Fruit fly (Drosophila melanogaster): ENCODE measurements around the gene Spindly.

Spindly gene

DNA sequence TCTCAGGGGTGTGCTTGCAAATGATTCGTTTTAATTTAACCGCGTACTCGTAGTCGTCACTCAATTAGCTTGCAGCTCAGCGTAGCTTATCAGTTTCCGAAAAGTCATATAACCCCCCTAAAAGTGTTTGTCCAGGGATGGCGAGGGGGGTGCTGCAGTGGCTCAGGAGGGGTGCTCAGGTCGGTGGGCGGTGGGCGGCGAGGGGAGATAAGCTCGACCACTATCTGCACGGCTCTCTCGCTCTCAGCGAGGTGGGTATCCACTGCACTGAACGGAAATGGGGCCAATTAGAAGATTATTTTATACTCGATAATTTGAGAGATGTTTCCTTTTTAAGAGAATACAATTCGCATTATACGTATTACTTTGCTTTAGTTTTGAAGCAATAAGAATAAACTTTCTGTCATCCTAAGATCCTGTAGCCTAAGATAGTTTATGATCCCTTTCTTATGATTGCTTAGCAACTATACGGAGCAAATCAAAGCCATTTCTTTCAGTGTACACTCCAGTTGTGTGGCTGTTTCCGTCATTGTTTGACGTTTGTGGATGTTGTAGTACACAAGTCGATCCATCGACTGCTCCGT, 43.1 kb upstream of the Spindly start (continued):
- TF ChIP-seq zfh2 (GFP tag; optimal IDR thresholded peaks at IDR 0.05) (peak; percentile 18), D (optimal IDR thresholded peaks at IDR 0.05) (no peak), D (GFP tag; optimal IDR thresholded peaks at IDR 0.05) (no peak), CG11696 (GFP tag; IDR thresholded peaks at IDR 0.05) (no peak), ssp (GFP tag; IDR thresholded peaks at IDR 0.05) (peak; percentile 61), fd102C (GFP tag; optimal IDR thresholded peaks at IDR 0.05) (no peak), amos (GFP tag; IDR thresholded peaks at IDR 0.05; ENCODE audit: partially characterized antibody) (no peak), wor (GFP tag; IDR thresholded peaks at IDR 0.05) (peak; percentile 64; the same call in 1 of the 2 replicates), CG8281 (tag; optimal IDR thresholded peaks at IDR 0.05) (no peak), so (GFP tag; IDR thresholded peaks at IDR 0.05) (peak; percentile 73; the same call in 1 of the 3 replicates), croc (GFP tag; conservative IDR thresholded peaks at IDR 0.05) (peak; percentile 60; the same call in 2 of the 3 replicates), ham (GFP tag; IDR thresholded peaks at IDR 0.05) (no peak), CG13123 (GFP tag; optimal IDR thresholded peaks at IDR 0.05) (no peak), p53 (GFP tag; optimal IDR thresholded peaks at IDR 0.05) (no peak), sr (GFP tag; IDR thresholded peaks at IDR 0.05) (no peak; the same call in 2 of the 3 replicates), CG17361 (GFP tag; IDR thresholded peaks at IDR 0.05) (peak; percentile 74; the same call in 2 of the 3 replicates), hkb (optimal IDR thresholded peaks at IDR 0.05) (no peak), hkb (GFP tag; IDR thresholded peaks at IDR 0.05) (peak; percentile 72), CG10462 (GFP tag; optimal IDR thresholded peaks at IDR 0.05) (peak; percentile 52), E2f1 (GFP tag; IDR thresholded peaks at IDR 0.05) (peak; percentile 64), CG17829 (tag; optimal IDR thresholded peaks at IDR 0.05) (peak; percentile 57), sqz (GFP tag; optimal IDR thresholded peaks at IDR 0.05) (no peak), CG11723 (GFP tag; optimal IDR thresholded peaks at IDR 0.05) (peak; percentile 38), CG14710 (tag; optimal IDR thresholded peaks at IDR 0.05) (peak; percentile 57), CG2712 (tag; optimal IDR thresholded peaks at IDR 0.05) (peak; percentile 79), gro (GFP tag; optimal IDR thresholded peaks at IDR 0.05) (no peak), Mrtf (GFP tag; IDR thresholded peaks at IDR 0.05) (no peak; the same call in 2 of the 3 replicates), Chrac-16 (GFP tag; optimal IDR thresholded peaks at IDR 0.05) (peak; percentile 23), BEAF-32 (GFP tag; optimal IDR thresholded peaks at IDR 0.05) (no peak), CG10654 (GFP tag; optimal IDR thresholded peaks at IDR 0.05) (peak; percentile 47), Trl (optimal IDR thresholded peaks at IDR 0.05) (peak; percentile 15 to 18), Trl (GFP tag; optimal IDR thresholded peaks at IDR 0.05) (peak; percentile 46), bsh (GFP tag; optimal IDR thresholded peaks at IDR 0.05) (peak in 1 of 2 experiments; percentile 84), CG7987 (GFP tag; optimal IDR thresholded peaks at IDR 0.05) (no peak), CG8478 (optimal IDR thresholded peaks at IDR 0.05) (no peak), CG5180 (GFP tag; optimal IDR thresholded peaks at IDR 0.05) (peak; percentile 42), vvl (GFP tag; IDR thresholded peaks at IDR 0.05) (peak; percentile 55), Side (GFP tag; optimal IDR thresholded peaks at IDR 0.05) (peak; percentile 41), ttk (GFP tag; IDR thresholded peaks at IDR 0.05) (peak; percentile 66; the same call in 1 of the 2 replicates), jing (GFP tag; optimal IDR thresholded peaks at IDR 0.05) (peak; percentile 47), CG17912 (GFP tag; optimal IDR thresholded peaks at IDR 0.05) (no peak), CG9817 (tag; optimal IDR thresholded peaks at IDR 0.05) (peak; percentile 54), CG4617 (GFP tag; optimal IDR thresholded peaks at IDR 0.05; ENCODE audit: borderline replicate concordance) (no peak), eve (GFP tag; optimal IDR thresholded peaks at IDR 0.05) (peak in 1 of 2 experiments; percentile 95), ara (GFP tag; IDR thresholded peaks at IDR 0.05) (peak; percentile 40; the same call in 1 of the 2 replicates), CG15696 (tag; optimal IDR thresholded peaks at IDR 0.05) (peak; percentile 58), CG14667 (GFP tag; IDR thresholded peaks at IDR 0.05) (peak; percentile 60), Hand (GFP tag; optimal IDR thresholded peaks at IDR 0.05) (no peak), CG6654 (GFP tag; optimal IDR thresholded peaks at IDR 0.05) (peak; percentile 12), CG17568 (GFP tag; optimal IDR thresholded peaks at IDR 0.05) (no peak), Doc2 (GFP tag; IDR thresholded peaks at IDR 0.05) (no peak)

Data from whole organism, embryonic.